Fruit fly (Drosophila melanogaster) whole organism, embryonic: ENCODE data around the gene yellow-e3.

Experiments
- CG10462 ChIP-seq: fragments of 200-800 bp; sonication (Bioruptor generic); optimal IDR thresholded peaks from 2 replicates; lab custom pipeline; 2016; ENCODE audit warnings: missing biosample characterization, missing genetic modification characterization
- CG10979 ChIP-seq: fragments of 200-800 bp; sonication (Bioruptor generic); optimal IDR thresholded peaks from 2 replicates; lab custom pipeline; 2018; ENCODE audit warnings: missing biosample characterization, mild to moderate bottlenecking, missing genetic modification characterization, moderate library complexity
- CG11504 ChIP-seq: fragments of 200-800 bp; sonication (Bioruptor generic); optimal IDR thresholded peaks from 3 replicates; lab custom pipeline; 2019; ENCODE audit warnings: missing biosample characterization, mild to moderate bottlenecking, missing genetic modification characterization, moderate library complexity
- CG11723 ChIP-seq: fragments of 200-800 bp; sonication (Bioruptor generic); optimal IDR thresholded peaks from 2 replicates; lab custom pipeline; 2017; ENCODE audit warnings: missing biosample characterization, mild to moderate bottlenecking, missing genetic modification characterization
- CG1233 ChIP-seq: fragments of 200-800 bp; sonication (Bioruptor generic); optimal IDR thresholded peaks from 4 replicates; lab custom pipeline; 2018; ENCODE audit warnings: missing biosample characterization, mild to moderate bottlenecking, missing genetic modification characterization
- CG12744 ChIP-seq: fragments of 200-800 bp; sonication (Bioruptor generic); optimal IDR thresholded peaks from 2 replicates; lab custom pipeline; 2016; ENCODE audit warnings: missing biosample characterization, missing genetic modification characterization
- CG13624 ChIP-seq: fragments of 200-800 bp; sonication (Bioruptor generic); optimal IDR thresholded peaks from 2 replicates; lab custom pipeline; 2016; ENCODE audit warnings: missing biosample characterization, missing genetic modification characterization
- CG14014 ChIP-seq: fragments of 200-800 bp; sonication (Bioruptor generic); IDR thresholded peaks from 2 replicates; pipeline ENCODE4 v1.3.6; 2022; ENCODE audit warnings: missing biosample characterization, missing genetic modification characterization
- CG1529 ChIP-seq: fragments of 200-800 bp; sonication (Bioruptor generic); optimal IDR thresholded peaks from 3 replicates; lab custom pipeline; 2018; ENCODE audit warnings: missing biosample characterization, missing genetic modification characterization
- CG18476 ChIP-seq: fragments of 200-800 bp; sonication (Bioruptor generic); optimal IDR thresholded peaks from 2 replicates; lab custom pipeline; 2016; ENCODE audit warnings: missing biosample characterization, mild to moderate bottlenecking, missing genetic modification characterization
- CG2678 ChIP-seq: fragments of 200-800 bp; sonication (Bioruptor generic); optimal IDR thresholded peaks from 3 replicates; lab custom pipeline; 2019; ENCODE audit warnings: missing biosample characterization, mild to moderate bottlenecking, missing genetic modification characterization, moderate library complexity
- CG34422 ChIP-seq: fragments of 200-800 bp; sonication (Bioruptor generic); IDR thresholded peaks from 3 replicates; pipeline ENCODE4 v1.3.6; 2022; ENCODE audit warnings: missing biosample characterization, missing genetic modification characterization
- CG3726 ChIP-seq: fragments of 200-800 bp; sonication (Bioruptor generic); IDR thresholded peaks from 3 replicates; pipeline ENCODE4, ENCODE4 v1.3.6; 2022; ENCODE audit warnings: missing biosample characterization, missing genetic modification characterization
- CG3847 ChIP-seq: fragments of 200-800 bp; sonication (Bioruptor generic); IDR thresholded peaks from 2 replicates; pipeline ENCODE4 v1.3.6; 2022; ENCODE audit warnings: missing biosample characterization, missing genetic modification characterization
- CG4328 ChIP-seq: fragments of 200-800 bp; sonication (Bioruptor generic); optimal IDR thresholded peaks from 3 replicates; lab custom pipeline; 2017; ENCODE audit warnings: missing biosample characterization, missing genetic modification reagents, missing genetic modification characterization
- CG4360 ChIP-seq: fragments of 200-800 bp; sonication (Bioruptor generic); IDR thresholded peaks from 2 replicates; pipeline ENCODE4 v1.3.6; 2022; ENCODE audit warnings: missing biosample characterization, missing genetic modification characterization
- CG4404 ChIP-seq: fragments of 200-800 bp; sonication (Bioruptor generic); IDR thresholded peaks from 2 replicates; pipeline ENCODE4 v1.3.6; 2022; ENCODE audit warnings: missing biosample characterization, missing genetic modification characterization
- CG6272 ChIP-seq: fragments of 200-800 bp; sonication (Bioruptor generic); IDR thresholded peaks from 2 replicates; pipeline ENCODE4 v1.3.6; 2022; ENCODE audit warnings: missing biosample characterization, missing genetic modification characterization
- CG6854 ChIP-seq: fragments of 200-800 bp; sonication (Bioruptor generic); optimal IDR thresholded peaks from 3 replicates; lab custom pipeline; 2017; ENCODE audit warnings: missing biosample characterization, mild to moderate bottlenecking, missing genetic modification characterization
- CG8359 ChIP-seq: fragments of 200-800 bp; sonication (Bioruptor generic); optimal IDR thresholded peaks from 2 replicates; lab custom pipeline; 2017; ENCODE audit warnings: missing biosample characterization, mild to moderate bottlenecking, missing genetic modification characterization, borderline replicate concordance
- CG9797 ChIP-seq: fragments of 200-800 bp; sonication (Bioruptor generic); optimal IDR thresholded peaks from 3 replicates; lab custom pipeline; 2018; ENCODE audit warnings: missing biosample characterization, mild to moderate bottlenecking, missing genetic modification characterization
- CTCF ChIP-seq: fragments of 200-800 bp; sonication (Bioruptor generic); optimal IDR thresholded peaks from 2 replicates; lab custom pipeline; 2017; ENCODE audit warnings: missing biosample characterization, mild to moderate bottlenecking, missing genetic modification characterization, moderate library complexity
- D ChIP-seq, 2 experiments: fragments of 200-800 bp in 1 of 2; fragments of >200 bp in 1 of 2; sonication (Bioruptor generic) in 1 of 2; optimal IDR thresholded peaks; 2 replicates in 1 of 2; 3 replicates in 1 of 2; lab custom pipeline; 2017; ENCODE audit warnings: mild to moderate bottlenecking in 1 of 2, missing biosample characterization in 1 of 2, missing genetic modification characterization in 1 of 2, missing genetic modification reagents in 1 of 2
- Doc2 ChIP-seq: fragments of 200-800 bp; sonication (Bioruptor generic); IDR thresholded peaks from 2 replicates; pipeline ENCODE4 v1.3.6; 2022; ENCODE audit warnings: missing biosample characterization, missing genetic modification characterization
- Dp ChIP-seq: fragments of 200-800 bp; sonication (Bioruptor generic); optimal IDR thresholded peaks from 2 replicates; lab custom pipeline; 2018; ENCODE audit warnings: missing biosample characterization, mild to moderate bottlenecking, missing genetic modification characterization, moderate library complexity
- Nf-YA ChIP-seq: fragments of 200-800 bp; sonication (Bioruptor generic); IDR thresholded peaks from 2 replicates; pipeline ENCODE4 v1.3.6; 2022; ENCODE audit warnings: missing biosample characterization, missing genetic modification characterization
- PHDP ChIP-seq: fragments of 200-800 bp; sonication (Bioruptor generic); optimal IDR thresholded peaks from 3 replicates; lab custom pipeline; 2018; ENCODE audit warnings: missing biosample characterization, mild to moderate bottlenecking, missing genetic modification characterization, moderate library complexity
- Six4 ChIP-seq: fragments of 200-800 bp; sonication (Bioruptor generic); optimal IDR thresholded peaks from 2 replicates; lab custom pipeline; 2016; ENCODE audit warnings: missing biosample characterization, missing genetic modification characterization
- amos ChIP-seq: fragments of 200-800 bp; sonication (Bioruptor generic); IDR thresholded peaks from 2 replicates; pipeline ENCODE4 v1.3.6; 2022; ENCODE audit warnings: missing biosample characterization, missing genetic modification characterization; ENCODE audit not compliant: partially characterized antibody
- crc ChIP-seq: fragments of 200-800 bp; sonication (Bioruptor generic); optimal IDR thresholded peaks from 2 replicates; lab custom pipeline; 2016; ENCODE audit warnings: missing biosample characterization, missing genetic modification characterization
- dimm ChIP-seq: fragments of 200-800 bp; sonication (Bioruptor generic); IDR thresholded peaks from 2 replicates; pipeline ENCODE4 v1.3.6; 2022; ENCODE audit warnings: missing biosample characterization, missing genetic modification characterization
- fd64A ChIP-seq: fragments of 200-800 bp; sonication (Bioruptor generic); optimal IDR thresholded peaks from 3 replicates; lab custom pipeline; 2018; ENCODE audit warnings: missing biosample characterization, mild to moderate bottlenecking, missing genetic modification characterization
- fru ChIP-seq: fragments of >200 bp; optimal IDR thresholded peaks from 2 replicates; lab custom pipeline; 2017
- fu2 ChIP-seq: fragments of 200-800 bp; sonication (Bioruptor generic); optimal IDR thresholded peaks from 2 replicates; lab custom pipeline; 2016; ENCODE audit warnings: missing biosample characterization, missing genetic modification characterization
- gcm ChIP-seq: fragments of 200-800 bp; sonication (Bioruptor generic); optimal IDR thresholded peaks from 2 replicates; lab custom pipeline; 2019; ENCODE audit warnings: missing biosample characterization, mild to moderate bottlenecking, missing genetic modification characterization, moderate library complexity
- gcm2 ChIP-seq: fragments of 200-800 bp; sonication (Bioruptor generic); optimal IDR thresholded peaks from 2 replicates; lab custom pipeline; 2016; ENCODE audit warnings: missing biosample characterization, missing genetic modification characterization
- gem ChIP-seq: fragments of 200-800 bp; sonication (Bioruptor generic); optimal IDR thresholded peaks from 2 replicates; lab custom pipeline; 2019; ENCODE audit warnings: missing biosample characterization, mild to moderate bottlenecking, missing genetic modification characterization, moderate library complexity
- lola ChIP-seq, 3 experiments: fragments of >200 bp in 2 of 3; fragments of 200-800 bp in 1 of 3; sonication (Bioruptor generic) in 1 of 3; optimal IDR thresholded peaks; 2 replicates each; lab custom pipeline; 2017 to 2019; ENCODE audit warnings: missing biosample characterization in 3 of 3, missing genetic modification characterization in 3 of 3, mild to moderate bottlenecking in 1 of 3, moderate library complexity in 1 of 3
- mirr ChIP-seq: fragments of 200-800 bp; sonication (Bioruptor generic); optimal IDR thresholded peaks from 3 replicates; lab custom pipeline; 2018; ENCODE audit warnings: missing biosample characterization, mild to moderate bottlenecking, missing genetic modification characterization
- org-1 ChIP-seq: fragments of 200-800 bp; sonication (Bioruptor generic); optimal IDR thresholded peaks from 2 replicates; lab custom pipeline; 2017; ENCODE audit warnings: missing biosample characterization, missing genetic modification characterization
- pb ChIP-seq: fragments of 200-800 bp; sonication (Bioruptor generic); optimal IDR thresholded peaks from 3 replicates; lab custom pipeline; 2016; ENCODE audit warnings: missing biosample characterization, missing genetic modification characterization
- psq ChIP-seq: fragments of 200-800 bp; sonication (Bioruptor generic); optimal IDR thresholded peaks from 2 replicates; lab custom pipeline; 2017; ENCODE audit warnings: missing biosample characterization, missing genetic modification characterization
- run ChIP-seq: fragments of 200-800 bp; sonication (Bioruptor generic); optimal IDR thresholded peaks from 3 replicates; lab custom pipeline; 2018; ENCODE audit warnings: missing biosample characterization, mild to moderate bottlenecking, missing genetic modification characterization
- schlank ChIP-seq: fragments of 200-800 bp; sonication (Bioruptor generic); optimal IDR thresholded peaks from 2 replicates; lab custom pipeline; 2018; ENCODE audit warnings: missing biosample characterization, mild to moderate bottlenecking, missing genetic modification characterization
- sima ChIP-seq: fragments of 200-800 bp; sonication (Bioruptor generic); optimal IDR thresholded peaks from 2 replicates; lab custom pipeline; 2016; ENCODE audit warnings: missing biosample characterization, missing genetic modification characterization
- sisA ChIP-seq: fragments of 200-800 bp; sonication (Bioruptor generic); IDR thresholded peaks from 2 replicates; pipeline ENCODE4 v1.3.6; 2022; ENCODE audit warnings: missing biosample characterization, missing genetic modification characterization
- stc ChIP-seq: fragments of 200-800 bp; sonication (Bioruptor generic); IDR thresholded peaks from 2 replicates; pipeline ENCODE4 v1.3.6; 2022; ENCODE audit warnings: missing biosample characterization, missing genetic modification characterization
- vfl ChIP-seq: fragments of 200-800 bp; sonication (Bioruptor generic); optimal IDR thresholded peaks from 2 replicates; lab custom pipeline; 2016; ENCODE audit warnings: missing biosample characterization, missing genetic modification characterization
- wdn ChIP-seq: fragments of 200-800 bp; sonication (Bioruptor generic); IDR thresholded peaks from 2 replicates; pipeline ENCODE4 v1.3.6; 2022; ENCODE audit warnings: missing biosample characterization, missing genetic modification characterization

yellow-e3 gene

dm6 chr3R:13400902-13401721 is 3.6 kb downstream of the yellow-e3 start (continued):
- TF ChIP-seq sisA (GFP tag; lab: Robert Waterston, UW), result peak; percentile 81
- peak; percentile 86 for TF ChIP-seq CG10462
- TF ChIP-seq CG11723 (GFP tag; lab: Kevin White, UChicago), result peak; percentile 85
- TF ChIP-seq stc (GFP tag; lab: Robert Waterston, UW), result peak; percentile 86; the same call in 1 of the 2 replicates
- TF ChIP-seq org-1, result peak; percentile 88
- peak; percentile 53 for TF ChIP-seq CG6272
- peak; percentile 80 for TF ChIP-seq vfl (GFP tag; lab: Kevin White, UChicago)
- peak; percentile 72 for TF ChIP-seq CG1233 (GFP tag; lab: Kevin White, UChicago)
- TF ChIP-seq CG11504 (tag; lab: Kevin White, UChicago), result peak; percentile 90
- peak; percentile 67 for TF ChIP-seq schlank
- TF ChIP-seq CG1529 (GFP tag; lab: Kevin White, UChicago), result peak; percentile 89
- TF ChIP-seq mirr (GFP tag; lab: Kevin White, UChicago), result peak; percentile 23
- peak; percentile 96 for TF ChIP-seq gem
- TF ChIP-seq sima (GFP tag; lab: Kevin White, UChicago), result peak; percentile 57
- peak; percentile 43 for TF ChIP-seq CTCF
- peak; percentile 53; the same call in 1 of the 2 replicates for TF ChIP-seq wdn (GFP tag; lab: Robert Waterston, UW)
- TF ChIP-seq CG18476, result peak; percentile 71
- peak; percentile 74 for TF ChIP-seq pb (GFP tag; lab: Kevin White, UChicago)
- 0 out of 2 replicates have a peak, but pooled peaks have one; percentile 42 for TF ChIP-seq CG4360 (GFP tag; lab: Robert Waterston, UW)
- TF ChIP-seq fd64A (GFP tag; lab: Kevin White, UChicago), result peak; percentile 60
- TF ChIP-seq gcm (GFP tag; lab: Kevin White, UChicago), result peak; percentile 90
- peak; percentile 88 for TF ChIP-seq CG13624 (GFP tag; lab: Kevin White, UChicago)
- peak; percentile 80; the same call in 2 of the 3 replicates for TF ChIP-seq CG3726 (GFP tag; lab: Robert Waterston, UW)
- peak; percentile 85 for TF ChIP-seq fu2
- no peak for TF ChIP-seq fru (lab: Kevin White, UChicago)
- TF ChIP-seq amos (GFP tag; lab: Robert Waterston, UW), result no peak
- TF ChIP-seq CG4328 (GFP tag; lab: Kevin White, UChicago), result peak; percentile 73
- peak in 1 of 3 experiments; percentile 94 for TF ChIP-seq lola (GFP tag; optimal IDR thresholded peaks at IDR 0.05; lab: Kevin White, UChicago)
- TF ChIP-seq CG10979 (tag; lab: Kevin White, UChicago), result peak; percentile 93
- TF ChIP-seq CG3847 (GFP tag; lab: Robert Waterston, UW), result peak; percentile 78
- peak; percentile 76 for TF ChIP-seq crc (GFP tag; lab: Kevin White, UChicago)
- TF ChIP-seq D (optimal IDR thresholded peaks at IDR 0.05; lab: Kevin White, UChicago), result no peak
- peak; percentile 80 for TF ChIP-seq D (GFP tag; optimal IDR thresholded peaks at IDR 0.05; lab: Kevin White, UChicago)
- no peak for TF ChIP-seq CG9797
- peak; percentile 73 for TF ChIP-seq run
- TF ChIP-seq Dp (GFP tag; lab: Kevin White, UChicago), result no peak
- peak; percentile 94 for TF ChIP-seq CG2678 (tag; lab: Kevin White, UChicago)
- TF ChIP-seq Doc2 (GFP tag; lab: Robert Waterston, UW), result no peak
- peak; percentile 63 for TF ChIP-seq CG6854 (GFP tag; lab: Kevin White, UChicago)
- peak; percentile 11; the same call in 1 of the 2 replicates for TF ChIP-seq dimm (GFP tag; lab: Robert Waterston, UW)
- TF ChIP-seq gcm2 (GFP tag; lab: Kevin White, UChicago), result peak; percentile 82
- peak; percentile 86 for TF ChIP-seq CG12744
- TF ChIP-seq CG34422 (GFP tag; lab: Robert Waterston, UW), result peak; percentile 85
- peak; percentile 74; the same call in 1 of the 2 replicates for TF ChIP-seq CG14014
- peak; percentile 91 for TF ChIP-seq PHDP
- peak; percentile 74 for TF ChIP-seq psq (GFP tag; lab: Kevin White, UChicago)
- TF ChIP-seq CG4404 (GFP tag; lab: Robert Waterston, UW), result peak; percentile 80
- TF ChIP-seq Six4 (GFP tag; lab: Kevin White, UChicago), result peak; percentile 85
- 0 out of 2 replicates have a peak, but pooled peaks have one; percentile 14 for TF ChIP-seq Nf-YA (GFP tag; lab: Robert Waterston, UW)
- TF ChIP-seq CG8359 (GFP tag; lab: Kevin White, UChicago), result peak; percentile 68
